Fruit fly (Drosophila melanogaster) whole organism, embryonic: ENCODE results near the gene CG18586.
A peak's percentile ranks its signal among the peaks of the same experiment; 100 is the strongest.

ENCODE experiments used
- Ada2b ChIP-seq: fragments of 200-800 bp; sonication (Bioruptor generic); IDR thresholded peaks from 2 replicates; pipeline ENCODE4 v1.3.6; 2022; ENCODE audit warnings: missing biosample characterization, missing genetic modification characterization
- Aef1 ChIP-seq: fragments of 200-800 bp; sonication (Bioruptor generic); IDR thresholded peaks from 3 replicates; pipeline ENCODE4 v1.3.6; 2022; ENCODE audit warnings: missing biosample characterization, missing genetic modification characterization
- Atf6 ChIP-seq: fragments of 200-800 bp; sonication (Bioruptor generic); IDR thresholded peaks from 2 replicates; pipeline ENCODE4 v1.3.6; 2022; ENCODE audit warnings: missing biosample characterization, missing genetic modification characterization
- BtbVII ChIP-seq: fragments of 200-800 bp; sonication (Bioruptor generic); optimal IDR thresholded peaks from 3 replicates; lab custom pipeline; 2017; ENCODE audit warnings: missing biosample characterization, mild to moderate bottlenecking, missing genetic modification characterization
- CG10267 ChIP-seq: fragments of 200-800 bp; sonication (Bioruptor generic); optimal IDR thresholded peaks from 2 replicates; lab custom pipeline; 2018; ENCODE audit warnings: missing biosample characterization, mild to moderate bottlenecking, missing genetic modification characterization, moderate library complexity
- CG12104 ChIP-seq: fragments of 200-800 bp; sonication (Bioruptor generic); optimal IDR thresholded peaks from 3 replicates; lab custom pipeline; 2016; ENCODE audit warnings: missing biosample characterization, missing genetic modification characterization
- CG12155 ChIP-seq: fragments of 200-800 bp; sonication (Bioruptor generic); optimal IDR thresholded peaks from 3 replicates; lab custom pipeline; 2016; ENCODE audit warnings: missing biosample characterization, missing genetic modification characterization
- CG12769 ChIP-seq: fragments of 200-800 bp; sonication (Bioruptor generic); optimal IDR thresholded peaks from 2 replicates; lab custom pipeline; 2019; ENCODE audit warnings: missing biosample characterization, mild to moderate bottlenecking, missing genetic modification characterization, moderate library complexity
- CG13894 ChIP-seq: fragments of 200-800 bp; sonication (Bioruptor generic); optimal IDR thresholded peaks from 3 replicates; lab custom pipeline; 2018; ENCODE audit warnings: missing biosample characterization, mild to moderate bottlenecking, missing genetic modification characterization, moderate library complexity
- CG1603 ChIP-seq: fragments of 200-800 bp; sonication (Bioruptor generic); optimal IDR thresholded peaks from 2 replicates; lab custom pipeline; 2019; ENCODE audit warnings: missing biosample characterization, mild to moderate bottlenecking, missing genetic modification characterization, moderate library complexity
- CG16813 ChIP-seq: fragments of 200-800 bp; sonication (Bioruptor generic); IDR thresholded peaks from 3 replicates; pipeline ENCODE4 v1.3.6; 2022; ENCODE audit warnings: missing biosample characterization, missing genetic modification characterization; ENCODE audit not compliant: partially characterized antibody
- CG17568 ChIP-seq: fragments of 200-800 bp; sonication (Bioruptor generic); optimal IDR thresholded peaks from 2 replicates; lab custom pipeline; 2018; ENCODE audit warnings: missing biosample characterization, mild to moderate bottlenecking, missing genetic modification characterization, moderate library complexity
- CG18476 ChIP-seq: fragments of 200-800 bp; sonication (Bioruptor generic); optimal IDR thresholded peaks from 2 replicates; lab custom pipeline; 2016; ENCODE audit warnings: missing biosample characterization, mild to moderate bottlenecking, missing genetic modification characterization
- CG7745 ChIP-seq: fragments of 200-800 bp; sonication (Bioruptor generic); optimal IDR thresholded peaks from 2 replicates; lab custom pipeline; 2018; ENCODE audit warnings: missing biosample characterization, mild to moderate bottlenecking, missing genetic modification characterization, moderate library complexity
- CG8290 ChIP-seq, 3 experiments: fragments of 200-800 bp; sonication (Bioruptor generic); optimal IDR thresholded peaks; 2 replicates each; lab custom pipeline; 2016 to 2019; ENCODE audit warnings: missing biosample characterization in 3 of 3, missing genetic modification characterization in 3 of 3, mild to moderate bottlenecking in 2 of 3, moderate library complexity in 1 of 3
- CG8478 ChIP-seq: fragments of >200 bp; optimal IDR thresholded peaks from 2 replicates; lab custom pipeline; 2018
- CG8924 ChIP-seq: fragments of 200-800 bp; optimal IDR thresholded peaks from 3 replicates; lab custom pipeline; 2019; ENCODE audit warnings: missing biosample characterization, mild to moderate bottlenecking, missing genetic modification characterization, moderate library complexity
- CG9727 ChIP-seq: fragments of 200-800 bp; sonication (Bioruptor generic); optimal IDR thresholded peaks from 3 replicates; lab custom pipeline; 2017; ENCODE audit warnings: missing biosample characterization, mild to moderate bottlenecking, missing genetic modification characterization
- CG9876 ChIP-seq: fragments of 200-800 bp; sonication (Bioruptor generic); optimal IDR thresholded peaks from 2 replicates; lab custom pipeline; 2016; ENCODE audit warnings: missing biosample characterization, missing genetic modification characterization
- CkIIα-i1 ChIP-seq: fragments of 200-800 bp; sonication (Bioruptor generic); IDR thresholded peaks from 2 replicates; pipeline ENCODE4 v1.3.6; 2022; ENCODE audit warnings: missing biosample characterization, missing genetic modification characterization
- Drgx ChIP-seq: fragments of 200-800 bp; sonication (Bioruptor generic); IDR thresholded peaks from 2 replicates; pipeline ENCODE4 v1.3.6; 2022; ENCODE audit warnings: missing biosample characterization, missing genetic modification characterization
- Ets97D ChIP-seq: fragments of 200-800 bp; sonication (Bioruptor generic); optimal IDR thresholded peaks from 3 replicates; lab custom pipeline; 2016; ENCODE audit warnings: missing biosample characterization, missing genetic modification characterization
- Hey ChIP-seq: fragments of 200-800 bp; sonication (Bioruptor generic); optimal IDR thresholded peaks from 3 replicates; lab custom pipeline; 2018; ENCODE audit warnings: missing biosample characterization, mild to moderate bottlenecking, missing genetic modification characterization
- Lim3 ChIP-seq: fragments of 200-800 bp; sonication (Bioruptor generic); IDR thresholded peaks from 2 replicates; pipeline ENCODE4 v1.3.6; 2022; ENCODE audit warnings: missing biosample characterization, missing genetic modification characterization
- Neu2 ChIP-seq: fragments of 200-800 bp; sonication (Bioruptor generic); optimal IDR thresholded peaks from 3 replicates; lab custom pipeline; 2016; ENCODE audit warnings: missing biosample characterization, missing genetic modification characterization, borderline replicate concordance
- Nf-YC ChIP-seq: fragments of 200-800 bp; optimal IDR thresholded peaks from 3 replicates; lab custom pipeline; 2019; ENCODE audit warnings: missing biosample characterization, mild to moderate bottlenecking, missing genetic modification characterization, moderate library complexity
- Oli ChIP-seq: fragments of 200-800 bp; sonication (Bioruptor generic); optimal IDR thresholded peaks from 2 replicates; lab custom pipeline; 2018; ENCODE audit warnings: missing biosample characterization, mild to moderate bottlenecking, missing genetic modification characterization, moderate library complexity
- Ptx1 ChIP-seq: fragments of 200-800 bp; sonication (Bioruptor generic); IDR thresholded peaks from 2 replicates; pipeline ENCODE4 v1.3.6; 2022; ENCODE audit warnings: missing biosample characterization, missing genetic modification characterization
- Side ChIP-seq: fragments of 200-800 bp; sonication (Bioruptor generic); optimal IDR thresholded peaks from 2 replicates; lab custom pipeline; 2016; ENCODE audit warnings: missing biosample characterization, missing genetic modification characterization
- Sox102F ChIP-seq: fragments of 200-800 bp; sonication (Bioruptor generic); optimal IDR thresholded peaks from 2 replicates; lab custom pipeline; 2018; ENCODE audit warnings: missing biosample characterization, mild to moderate bottlenecking, missing genetic modification characterization, moderate library complexity
- Sry-β ChIP-seq: fragments of 200-800 bp; sonication (Bioruptor generic); optimal IDR thresholded peaks from 2 replicates; lab custom pipeline; 2018; ENCODE audit warnings: missing biosample characterization, mild to moderate bottlenecking, missing genetic modification characterization, moderate library complexity
- TFAM ChIP-seq: fragments of 200-800 bp; sonication (Bioruptor generic); optimal IDR thresholded peaks from 2 replicates; lab custom pipeline; 2017; ENCODE audit warnings: missing biosample characterization, missing genetic modification characterization, inconsistent platforms
- Vsx1 ChIP-seq: fragments of 200-800 bp; sonication (Bioruptor generic); optimal IDR thresholded peaks from 2 replicates; lab custom pipeline; 2017; ENCODE audit warnings: missing biosample characterization, mild to moderate bottlenecking, missing genetic modification characterization, missing genetic modification reagents
- Xrp1 ChIP-seq: fragments of 200-800 bp; sonication (Bioruptor generic); IDR thresholded peaks from 2 replicates; pipeline ENCODE4 v1.3.6; 2022; ENCODE audit warnings: missing biosample characterization, missing genetic modification characterization
- ab ChIP-seq: fragments of 200-800 bp; sonication (Bioruptor generic); optimal IDR thresholded peaks from 2 replicates; lab custom pipeline; 2016; ENCODE audit warnings: missing biosample characterization, missing genetic modification characterization
- al ChIP-seq: fragments of 200-800 bp; sonication (Bioruptor generic); IDR thresholded peaks from 2 replicates; pipeline ENCODE4 v1.3.6; 2022; ENCODE audit warnings: missing biosample characterization, missing genetic modification characterization
- caup ChIP-seq: fragments of 200-800 bp; sonication (Bioruptor generic); optimal IDR thresholded peaks from 3 replicates; lab custom pipeline; 2017; ENCODE audit warnings: missing biosample characterization, mild to moderate bottlenecking, missing genetic modification characterization, moderate library complexity; ENCODE audit not compliant: severe bottlenecking
- dan ChIP-seq: fragments of 200-800 bp; sonication (Bioruptor generic); IDR thresholded peaks from 2 replicates; pipeline ENCODE4 v1.3.6; 2022; ENCODE audit warnings: missing biosample characterization, missing genetic modification characterization
- fd102C ChIP-seq: fragments of 200-800 bp; sonication (Bioruptor generic); optimal IDR thresholded peaks from 2 replicates; lab custom pipeline; 2018; ENCODE audit warnings: missing biosample characterization, mild to moderate bottlenecking, missing genetic modification characterization, moderate library complexity
- fu2 ChIP-seq: fragments of 200-800 bp; sonication (Bioruptor generic); optimal IDR thresholded peaks from 2 replicates; lab custom pipeline; 2016; ENCODE audit warnings: missing biosample characterization, missing genetic modification characterization
- grn ChIP-seq: fragments of 200-800 bp; sonication (Bioruptor generic); optimal IDR thresholded peaks from 3 replicates; lab custom pipeline; 2017; ENCODE audit warnings: missing biosample characterization, missing genetic modification characterization
- ham ChIP-seq: fragments of 200-800 bp; sonication (Bioruptor generic); IDR thresholded peaks from 2 replicates; pipeline ENCODE4 v1.3.6; 2022; ENCODE audit warnings: missing biosample characterization, missing genetic modification characterization
- lov ChIP-seq, 2 experiments: fragments of 200-800 bp in 1 of 2; fragments of >200 bp in 1 of 2; sonication (Bioruptor generic) in 1 of 2; IDR thresholded peaks in 1 of 2; optimal IDR thresholded peaks in 1 of 2; 2 replicates in 1 of 2; 3 replicates in 1 of 2; pipeline versions ENCODE4 v1.3.6 to Lab custom; 2017 to 2022; ENCODE audit warnings: missing biosample characterization in 1 of 2, missing genetic modification characterization in 1 of 2
- oc ChIP-seq: fragments of 200-800 bp; sonication (Bioruptor generic); optimal IDR thresholded peaks from 2 replicates; lab custom pipeline; 2018; ENCODE audit warnings: missing biosample characterization, mild to moderate bottlenecking, missing genetic modification characterization, moderate library complexity
- pan ChIP-seq, 4 experiments: fragments of >200 bp in 3 of 4; fragments of 200-800 bp in 1 of 4; sonication (Bioruptor generic) in 1 of 4; optimal IDR thresholded peaks in 3 of 4; IDR thresholded peaks in 1 of 4; 2 replicates each; pipeline versions ENCODE4 v1.3.6 to Lab custom; 2017 to 2022; ENCODE audit warnings: missing biosample characterization in 2 of 4, missing genetic modification characterization in 2 of 4, mixed read lengths in 1 of 4
- pb ChIP-seq: fragments of 200-800 bp; sonication (Bioruptor generic); optimal IDR thresholded peaks from 3 replicates; lab custom pipeline; 2016; ENCODE audit warnings: missing biosample characterization, missing genetic modification characterization
- schlank ChIP-seq: fragments of 200-800 bp; sonication (Bioruptor generic); optimal IDR thresholded peaks from 2 replicates; lab custom pipeline; 2018; ENCODE audit warnings: missing biosample characterization, mild to moderate bottlenecking, missing genetic modification characterization
- slbo ChIP-seq: fragments of 200-800 bp; sonication (Bioruptor generic); IDR thresholded peaks from 2 replicates; pipeline ENCODE4 v1.3.6; 2022; ENCODE audit warnings: missing biosample characterization, missing genetic modification characterization
- sna ChIP-seq: fragments of 200-800 bp; sonication (Bioruptor generic); IDR thresholded peaks from 2 replicates; pipeline ENCODE4 v1.3.6; 2022; ENCODE audit warnings: missing biosample characterization, missing genetic modification characterization; ENCODE audit not compliant: partially characterized antibody
- stwl ChIP-seq: fragments of 200-800 bp; sonication (Bioruptor generic); optimal IDR thresholded peaks from 3 replicates; lab custom pipeline; 2018; ENCODE audit warnings: missing biosample characterization, mild to moderate bottlenecking, missing genetic modification characterization, moderate library complexity

CG18586 gene

DNA sequence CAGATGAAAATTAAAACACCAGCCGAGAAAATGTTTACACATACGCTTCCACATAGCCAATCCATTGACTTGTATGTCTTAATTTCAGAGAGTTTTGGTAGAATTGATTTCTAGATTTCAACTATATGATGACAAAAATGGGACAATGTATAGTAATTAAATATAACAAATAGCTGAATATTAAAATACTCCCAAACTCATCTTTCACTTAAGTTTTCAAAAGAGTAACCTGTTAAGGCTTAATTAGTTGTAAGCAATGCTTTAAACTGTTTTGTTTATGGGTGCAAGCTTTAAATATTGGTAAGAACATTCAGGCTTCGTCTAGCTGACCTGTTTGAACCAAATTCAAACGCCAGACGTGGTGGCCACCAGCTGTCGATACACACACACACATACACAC is 44.4 kb upstream of the CG18586 start (continued):
- TF ChIP-seq sna (GFP tag; lab: Robert Waterston, UW): no peak
- no peak for TF ChIP-seq Sry-β
- peak; percentile 47 for TF ChIP-seq Oli (tag; lab: Kevin White, UChicago)
- TF ChIP-seq BtbVII: no peak
- TF ChIP-seq ham (GFP tag; lab: Robert Waterston, UW): no peak
- no peak for TF ChIP-seq CG9876 (GFP tag; lab: Kevin White, UChicago)
- TF ChIP-seq Ets97D (GFP tag; lab: Kevin White, UChicago): no peak
- peak; percentile 15 for TF ChIP-seq CG10267
- no peak for TF ChIP-seq Aef1 (GFP tag; lab: Robert Waterston, UW)
- no peak for TF ChIP-seq Xrp1 (GFP tag; lab: Robert Waterston, UW)
- no peak for TF ChIP-seq caup (GFP tag; lab: Kevin White, UChicago)
- TF ChIP-seq ab (GFP tag; lab: Kevin White, UChicago): no peak
- TF ChIP-seq CG8924 (tag; lab: Kevin White, UChicago): peak; percentile 34
- TF ChIP-seq Sox102F: peak; percentile 57
- no peak for TF ChIP-seq dan (GFP tag; lab: Robert Waterston, UW)
- TF ChIP-seq CG1603: no peak
- TF ChIP-seq Hey: no peak
- no peak for TF ChIP-seq CG17568 (GFP tag; lab: Kevin White, UChicago)
- TF ChIP-seq CG16813 (GFP tag; lab: Robert Waterston, UW): no peak
- TF ChIP-seq CG12104: no peak
- TF ChIP-seq al (GFP tag; lab: Robert Waterston, UW): no peak
- no peak for TF ChIP-seq Atf6 (GFP tag; lab: Robert Waterston, UW)
- TF ChIP-seq fd102C (GFP tag; lab: Kevin White, UChicago): no peak
- TF ChIP-seq pan (optimal IDR thresholded peaks at IDR 0.05; lab: Kevin White, UChicago): no peak
- no peak for TF ChIP-seq pan (GFP tag; optimal IDR thresholded peaks at IDR 0.05 in 1 of 2, IDR thresholded peaks at IDR 0.05 in 1 of 2)
- TF ChIP-seq grn: no peak
- no peak for TF ChIP-seq lov (optimal IDR thresholded peaks at IDR 0.05; lab: Kevin White, UChicago)
- no peak for TF ChIP-seq lov (GFP tag; IDR thresholded peaks at IDR 0.05; lab: Robert Waterston, UW)
- no peak for TF ChIP-seq CG12155
- no peak for TF ChIP-seq stwl (tag; lab: Kevin White, UChicago)
- no peak for TF ChIP-seq oc (tag; lab: Kevin White, UChicago)
- no peak for TF ChIP-seq pb (GFP tag; lab: Kevin White, UChicago)
- no peak for TF ChIP-seq Neu2 (GFP tag; lab: Kevin White, UChicago)
- no peak for TF ChIP-seq schlank (tag; lab: Kevin White, UChicago)
- TF ChIP-seq Drgx (GFP tag; lab: Robert Waterston, UW): no peak
- no peak for TF ChIP-seq CkIIα-i1 (GFP tag; lab: Robert Waterston, UW)
- no peak for TF ChIP-seq fu2 (GFP tag; lab: Kevin White, UChicago)
- TF ChIP-seq CG8290 (GFP tag; optimal IDR thresholded peaks at IDR 0.05; lab: Kevin White, UChicago): no peak
- TF ChIP-seq CG8290 (tag; optimal IDR thresholded peaks at IDR 0.05; lab: Kevin White, UChicago): no peak
- no peak for TF ChIP-seq CG18476 (GFP tag; lab: Kevin White, UChicago)
- TF ChIP-seq CG13894: no peak
- no peak for TF ChIP-seq CG12769
- TF ChIP-seq CG7745: no peak
- TF ChIP-seq Ptx1 (GFP tag; lab: Robert Waterston, UW): no peak; the same call in 1 of the 2 replicates
- TF ChIP-seq TFAM: no peak
- TF ChIP-seq slbo (GFP tag; lab: Robert Waterston, UW): no peak
- TF ChIP-seq CG8478 (lab: Kevin White, UChicago): no peak
- TF ChIP-seq Nf-YC (tag; lab: Kevin White, UChicago): no peak
- TF ChIP-seq Ada2b: no peak
- no peak for TF ChIP-seq CG9727 (GFP tag; lab: Kevin White, UChicago)
- TF ChIP-seq Lim3 (GFP tag; lab: Robert Waterston, UW): no peak
- no peak for TF ChIP-seq Side (GFP tag; lab: Kevin White, UChicago)
- no peak for TF ChIP-seq Vsx1 (GFP tag; lab: Kevin White, UChicago)
